Worm (Caenorhabditis elegans) whole organism, L4 larva: Measurements from ENCODE around the gene C16A11.10.
A peak's percentile ranks its signal among the peaks of the same experiment; 100 is the strongest.

ENCODE experiments used
- F37D6.2 ChIP-seq: sonication (generic microtip); optimal IDR thresholded peaks from 2 replicates; lab custom pipeline; 2016; ENCODE audit warnings: mild to moderate bottlenecking, missing genetic modification characterization, missing compliant biosample characterization
- R02D3.7 ChIP-seq: fragments of 150-350 bp; sonication (generic microtip); optimal IDR thresholded peaks from 3 replicates; lab custom pipeline; 2014; ENCODE audit warnings: missing biosample characterization, missing genetic modification characterization
- Y5F2A.4 ChIP-seq: fragments of 200-800 bp; sonication (Bioruptor generic); optimal IDR thresholded peaks from 2 replicates; lab custom pipeline; 2018; ENCODE audit warnings: mild to moderate bottlenecking, missing genetic modification characterization, missing compliant biosample characterization
- aha-1 ChIP-seq: fragments of 150-350 bp; peaks from one replicate; lab custom pipeline; 2014; ENCODE audit warnings: missing biosample characterization, missing genetic modification characterization
- ceh-28 ChIP-seq: fragments of 150-350 bp; optimal IDR thresholded peaks from 2 replicates; lab custom pipeline; 2014; ENCODE audit warnings: missing biosample characterization, missing genetic modification reagents, missing genetic modification characterization
- ceh-44 ChIP-seq: fragments of 200-800 bp; sonication (Bioruptor generic); IDR thresholded peaks from 2 replicates; pipeline ENCODE4 v1.3.6; 2022; ENCODE audit warnings: missing genetic modification reagents, missing genetic modification characterization, missing compliant biosample characterization
- ceh-62 ChIP-seq: sonication (generic microtip); optimal IDR thresholded peaks from 2 replicates; lab custom pipeline; 2017; ENCODE audit warnings: missing biosample characterization, missing genetic modification characterization
- ces-1 ChIP-seq: fragments of 150-350 bp; sonication (generic microtip); optimal IDR thresholded peaks from 4 replicates; lab custom pipeline; 2014; ENCODE audit warnings: missing biosample characterization, missing genetic modification reagents, missing genetic modification characterization
- dve-1 ChIP-seq: sonication (generic microtip); optimal IDR thresholded peaks from 2 replicates; lab custom pipeline; 2017; ENCODE audit warnings: antibody characterized with exemption, mild to moderate bottlenecking, missing genetic modification characterization, missing compliant biosample characterization; ENCODE audit not compliant: insufficient read depth
- hmg-1.1 ChIP-seq: fragments of 200-800 bp; sonication (Bioruptor generic); IDR thresholded peaks from 2 replicates; pipeline ENCODE4 v1.3.6; 2022; ENCODE audit warnings: missing genetic modification reagents, missing genetic modification characterization, missing compliant biosample characterization
- lin-15B ChIP-seq: fragments of 150-350 bp; sonication (generic microtip); optimal IDR thresholded peaks from 3 replicates; lab custom pipeline; 2014; ENCODE audit warnings: missing biosample characterization, missing genetic modification characterization
- lsy-2 ChIP-seq, 2 experiments: fragments of 150-350 bp in 1 of 2; sonication (generic microtip) in 1 of 2; optimal IDR thresholded peaks; 2 replicates each; lab custom pipeline; 2014 to 2017; ENCODE audit warnings: missing biosample characterization in 2 of 2, missing genetic modification characterization in 2 of 2
- mdl-1 ChIP-seq, 2 experiments: fragments of 150-350 bp in 1 of 2; sonication (generic microtip) in 1 of 2; optimal IDR thresholded peaks; 2 replicates each; lab custom pipeline; 2014 to 2017; ENCODE audit warnings: missing biosample characterization in 2 of 2, missing genetic modification characterization in 2 of 2
- mdt-29 ChIP-seq: fragments of 200-800 bp; sonication (Bioruptor generic); IDR thresholded peaks from 2 replicates; pipeline ENCODE4 v1.3.6; 2022; ENCODE audit warnings: missing genetic modification reagents, missing genetic modification characterization, missing compliant biosample characterization
- mep-1 ChIP-seq: fragments of 150-350 bp; sonication (generic microtip); optimal IDR thresholded peaks from 3 replicates; lab custom pipeline; 2014; ENCODE audit warnings: missing biosample characterization, missing genetic modification characterization
- mes-2 ChIP-seq: sonication (generic microtip); optimal IDR thresholded peaks from 2 replicates; lab custom pipeline; 2016; ENCODE audit warnings: missing genotype, mild to moderate bottlenecking, missing genetic modification characterization, missing compliant biosample characterization; ENCODE audit not compliant: poor library complexity, severe bottlenecking
- mxl-3 ChIP-seq: fragments of 200-800 bp; sonication (Bioruptor generic); optimal IDR thresholded peaks from 2 replicates; lab custom pipeline; 2018; ENCODE audit warnings: mild to moderate bottlenecking, missing genetic modification characterization, missing compliant biosample characterization
- nhr-10 ChIP-seq: fragments of 150-350 bp; optimal IDR thresholded peaks from 2 replicates; lab custom pipeline; 2014; ENCODE audit warnings: missing biosample characterization, missing genetic modification characterization
- nhr-111 ChIP-seq: fragments of 200-800 bp; sonication (Bioruptor generic); optimal IDR thresholded peaks from 2 replicates; lab custom pipeline; 2018; ENCODE audit warnings: mild to moderate bottlenecking, missing genetic modification characterization, missing compliant biosample characterization
- nhr-6 ChIP-seq: fragments of 150-350 bp; optimal IDR thresholded peaks from 2 replicates; lab custom pipeline; 2014; ENCODE audit warnings: missing biosample characterization, missing genetic modification characterization
- pqm-1 ChIP-seq: sonication (generic microtip); optimal IDR thresholded peaks from 2 replicates; lab custom pipeline; 2017; ENCODE audit warnings: missing biosample characterization, missing genetic modification characterization
- saeg-2 ChIP-seq: fragments of 200-800 bp; sonication (Bioruptor generic); IDR thresholded peaks from 2 replicates; pipeline ENCODE4 v1.3.6; 2022; ENCODE audit warnings: missing genetic modification reagents, missing genetic modification characterization, missing compliant biosample characterization
- skn-1 ChIP-seq: fragments of 150-350 bp; optimal IDR thresholded peaks from 2 replicates; lab custom pipeline; 2014; ENCODE audit warnings: missing biosample characterization, missing genetic modification characterization
- spr-1 ChIP-seq: sonication (generic microtip); optimal IDR thresholded peaks from 2 replicates; lab custom pipeline; 2016; ENCODE audit warnings: mild to moderate bottlenecking, missing genetic modification characterization, missing compliant biosample characterization
- unc-130 ChIP-seq: sonication (generic microtip); optimal IDR thresholded peaks from 2 replicates; lab custom pipeline; 2016; ENCODE audit warnings: missing genetic modification reagents, missing genetic modification characterization, missing compliant biosample characterization
- unc-62 ChIP-seq, 3 experiments: fragments of 150-350 bp in 1 of 3; sonication (generic microtip); optimal IDR thresholded peaks in 2 of 3; peaks in 1 of 3; 1 replicate in 1 of 3; 2 replicates in 2 of 3; lab custom pipeline; 2014 to 2017; ENCODE audit warnings: missing biosample characterization in 3 of 3, missing genetic modification characterization in 3 of 3, missing genetic modification reagents in 3 of 3, missing genotype in 1 of 3
- zag-1 ChIP-seq: fragments of 150-350 bp; optimal IDR thresholded peaks from 2 replicates; lab custom pipeline; 2014; ENCODE audit warnings: missing biosample characterization, missing genetic modification characterization
- zfp-2 ChIP-seq: sonication (generic microtip); optimal IDR thresholded peaks from 2 replicates; lab custom pipeline; 2016; ENCODE audit warnings: mild to moderate bottlenecking, missing genetic modification characterization, missing compliant biosample characterization

Gene C16A11.10

ce11 chrII:4244959-4245358 lies 13.8 kb downstream of the C16A11.10 start:
- no peak for TF ChIP-seq skn-1 (tag; lab: Kevin White, UChicago)

- no peak for TF ChIP-seq zag-1 (tag; lab: Kevin White, UChicago)
- no peak for TF ChIP-seq unc-130 (GFP tag; lab: Kevin White, UChicago)
- TF ChIP-seq ceh-62 (tag; lab: Kevin White, UChicago) = no peak
- no peak for TF ChIP-seq spr-1
- no peak for TF ChIP-seq skn-1 (tag; lab: Kevin White, UChicago)
- no peak for TF ChIP-seq ceh-44 (GFP tag; lab: Robert Waterston, UW)
- no peak for TF ChIP-seq mdl-1 (tag; optimal IDR thresholded peaks at IDR 0.05; lab: Kevin White, UChicago)
- no peak for TF ChIP-seq mes-2 (tag; lab: Kevin White, UChicago)
- TF ChIP-seq nhr-111 (GFP tag; lab: Kevin White, UChicago) = no peak
Observed at ce11 chrII:4246897-4247296, 15.7 kb downstream of the C16A11.10 start, which contains the start of gene gpa-11. Gene gpa-11, plus strand, starts transcription at chrII:4247197.

ce11 chrII:4256541-4257001 lies 25.4 kb downstream of the C16A11.10 start, which contains the start of gene C16A11.7:
Gene C16A11.7, minus strand, starts transcription at chrII:4256951.
- TF ChIP-seq Y5F2A.4 (GFP tag; lab: Kevin White, UChicago) = no peak
- TF ChIP-seq ceh-28 (tag; lab: Kevin White, UChicago) = peak; percentile 95
- no peak for TF ChIP-seq lin-15B (tag; lab: Kevin White, UChicago)
- TF ChIP-seq, all 104 proteins: peak for 1

ce11 chrII:4258683-4259082 lies 27.5 kb downstream of the C16A11.10 start, which contains the start of gene clec-135:
Gene clec-135, minus strand, starts transcription at chrII:4258783.
- no peak for TF ChIP-seq R02D3.7 (tag; lab: Kevin White, UChicago)
- TF ChIP-seq zfp-2 (tag; lab: Kevin White, UChicago) = no peak
- no peak for TF ChIP-seq lsy-2 (tag; optimal IDR thresholded peaks at IDR 0.05; lab: Kevin White, UChicago)
- no peak for TF ChIP-seq pqm-1
- TF ChIP-seq dve-1 (tag; lab: Kevin White, UChicago) = no peak
- TF ChIP-seq lin-15B (tag; lab: Kevin White, UChicago) = no peak
- TF ChIP-seq nhr-10 = no peak
- no peak for TF ChIP-seq mep-1 (tag; lab: Kevin White, UChicago)
- TF ChIP-seq aha-1 = no peak
- no peak for TF ChIP-seq nhr-6 (tag; lab: Kevin White, UChicago)
- TF ChIP-seq Y5F2A.4 (GFP tag; lab: Kevin White, UChicago) = no peak

ce11 chrII:4267711-4268110 lies 36.5 kb downstream of the C16A11.10 start:
- TF ChIP-seq aha-1 (peak; percentile 98), mdt-29 (GFP tag; lab: Robert Waterston, UW) (no peak)
- TF ChIP-seq, all 104 proteins: peak for 1

ce11 chrII:4275637-4276252 lies 44.6 kb downstream of the C16A11.10 start, which contains the start of gene npr-42:
Gene npr-42, plus strand, starts transcription at chrII:4276202.
- TF ChIP-seq saeg-2 (GFP tag; lab: Robert Waterston, UW) (no peak), mxl-3 (GFP tag; lab: Kevin White, UChicago) (no peak), aha-1 (peak; percentile 86), unc-62 (GFP tag; optimal IDR thresholded peaks at IDR 0.05 in 1 of 2; lab: Kevin White, UChicago) (peak in 1 of 2 experiments; percentile 91), unc-62 (tag; optimal IDR thresholded peaks at IDR 0.05; lab: Kevin White, UChicago) (no peak), Y5F2A.4 (GFP tag; lab: Kevin White, UChicago) (no peak), hmg-1.1 (no peak), ces-1 (GFP tag; lab: Kevin White, UChicago) (no peak), F37D6.2 (no peak)
